Worm (Caenorhabditis elegans) whole organism, young adult: Measurements from ENCODE around the gene D1005.4.

Experiments
- F57C9.4 ChIP-seq: sonication (generic microtip); optimal IDR thresholded peaks from 2 replicates; lab custom pipeline; 2017; ENCODE audit warnings: mild to moderate bottlenecking, missing genetic modification characterization, missing compliant biosample characterization
- T07F8.4 ChIP-seq: sonication (generic microtip); optimal IDR thresholded peaks from 2 replicates; lab custom pipeline; 2016; ENCODE audit warnings: mild to moderate bottlenecking, missing genetic modification characterization, moderate library complexity, missing compliant biosample characterization
- ama-1 ChIP-seq, 3 experiments: fragments of 150-350 bp in 1 of 3; sonication (generic microtip) in 2 of 3; optimal IDR thresholded peaks; 2 replicates each; lab custom pipeline; 2014 to 2018; ENCODE audit warnings: missing biosample characterization in 2 of 3, missing genetic modification characterization in 2 of 3, missing genetic modification reagents in 2 of 3
- dpff-1 ChIP-seq: sonication (generic microtip); optimal IDR thresholded peaks from 2 replicates; lab custom pipeline; 2017; ENCODE audit warnings: mild to moderate bottlenecking, missing genetic modification characterization, missing compliant biosample characterization
- hlh-26 ChIP-seq: fragments of 200-800 bp; sonication (Bioruptor generic); conservative IDR thresholded peaks from 2 replicates; pipeline ENCODE4 v1.3.6; 2022; ENCODE audit warnings: missing genetic modification reagents, missing genetic modification characterization, missing compliant biosample characterization
- nhr-80 ChIP-seq: sonication (generic microtip); optimal IDR thresholded peaks from 2 replicates; lab custom pipeline; 2016; ENCODE audit warnings: missing genetic modification characterization, missing compliant biosample characterization
- snpc-3.4 ChIP-seq: sonication (generic microtip); optimal IDR thresholded peaks from 2 replicates; lab custom pipeline; 2017; ENCODE audit warnings: missing genetic modification characterization, mild to moderate bottlenecking, missing compliant biosample characterization, antibody characterized with exemption, moderate library complexity, missing genotype, missing genetic modification reagents
- snpc-4 ChIP-seq, 5 experiments: fragments of 150-350 bp in 1 of 5; sonication (generic microtip) in 4 of 5; optimal IDR thresholded peaks; 2 replicates each; lab custom pipeline; 2014 to 2018; ENCODE audit warnings: missing genetic modification characterization in 5 of 5, missing biosample characterization in 3 of 5, antibody characterized with exemption in 2 of 5, mild to moderate bottlenecking in 2 of 5, missing compliant biosample characterization in 2 of 5, missing genotype in 2 of 5, moderate library complexity in 2 of 5, missing genetic modification reagents in 1 of 5
- unc-130 ChIP-seq: sonication (generic microtip); optimal IDR thresholded peaks from 2 replicates; lab custom pipeline; 2016; ENCODE audit warnings: missing genetic modification reagents, missing genetic modification characterization, missing compliant biosample characterization

ce11 chrX:1513153-1513552 is 27.5 kb upstream of the D1005.4 start:
- TF ChIP-seq hlh-26 (no peak), ama-1 (optimal IDR thresholded peaks at IDR 0.05; lab: Kevin White, UChicago) (no peak), ama-1 (GFP tag; optimal IDR thresholded peaks at IDR 0.05; lab: Kevin White, UChicago) (no peak), snpc-3.4 (tag; lab: Kevin White, UChicago) (no peak), nhr-80 (tag; lab: Kevin White, UChicago) (no peak), F57C9.4 (tag; lab: Kevin White, UChicago) (no peak), snpc-4 (GFP tag; optimal IDR thresholded peaks at IDR 0.05; lab: Kevin White, UChicago) (no peak), snpc-4 (tag; optimal IDR thresholded peaks at IDR 0.05; lab: Kevin White, UChicago) (no peak), T07F8.4 (tag; lab: Kevin White, UChicago) (no peak), dpff-1 (no peak), unc-130 (no peak)
